Worm (Caenorhabditis elegans) whole organism, late embryonic: Measurements from ENCODE around the gene F26F2.11.

Experiments used
- C38D4.7 ChIP-seq: fragments of 200-800 bp; sonication (Bioruptor generic); optimal IDR thresholded peaks from 2 replicates; lab custom pipeline; 2018; ENCODE audit warnings: mild to moderate bottlenecking, missing genetic modification characterization, moderate library complexity, missing compliant biosample characterization
- F13H6.1 ChIP-seq: sonication (generic microtip); optimal IDR thresholded peaks from 2 replicates; lab custom pipeline; 2016; ENCODE audit warnings: missing genetic modification characterization, missing compliant biosample characterization
- K02D7.2 ChIP-seq: sonication (generic microtip); optimal IDR thresholded peaks from 2 replicates; lab custom pipeline; 2017; ENCODE audit warnings: mild to moderate bottlenecking, missing genetic modification characterization, missing compliant biosample characterization
- Y22D7AL.16 ChIP-seq: sonication (generic microtip); optimal IDR thresholded peaks from 2 replicates; lab custom pipeline; 2016; ENCODE audit warnings: missing genetic modification characterization, missing compliant biosample characterization
- ceh-19 ChIP-seq: fragments of 200-800 bp; sonication (Bioruptor generic); optimal IDR thresholded peaks from 2 replicates; lab custom pipeline; 2018; ENCODE audit warnings: mild to moderate bottlenecking, missing genetic modification characterization, missing compliant biosample characterization
- ceh-22 ChIP-seq: sonication (generic microtip); optimal IDR thresholded peaks from 2 replicates; lab custom pipeline; 2017; ENCODE audit warnings: missing biosample characterization, missing genetic modification characterization
- ceh-24 ChIP-seq: sonication (generic microtip); optimal IDR thresholded peaks from 2 replicates; lab custom pipeline; 2016; ENCODE audit warnings: mild to moderate bottlenecking, missing genetic modification characterization, missing compliant biosample characterization
- ceh-30 ChIP-seq: fragments of 150-350 bp; optimal IDR thresholded peaks from 2 replicates; lab custom pipeline; 2014; ENCODE audit warnings: missing biosample characterization, missing genetic modification characterization
- ceh-34 ChIP-seq: sonication (generic microtip); optimal IDR thresholded peaks from 2 replicates; lab custom pipeline; 2016; ENCODE audit warnings: mild to moderate bottlenecking, missing genetic modification characterization, missing compliant biosample characterization
- ceh-48 ChIP-seq: sonication (generic microtip); optimal IDR thresholded peaks from 2 replicates; lab custom pipeline; 2016; ENCODE audit warnings: missing genetic modification characterization, inconsistent platforms, missing compliant biosample characterization
- ceh-6 ChIP-seq: fragments of 200-800 bp; sonication (Bioruptor generic); optimal IDR thresholded peaks from 2 replicates; lab custom pipeline; 2018; ENCODE audit warnings: mild to moderate bottlenecking, missing genetic modification characterization, missing compliant biosample characterization
- ets-4 ChIP-seq: sonication (generic microtip); optimal IDR thresholded peaks from 2 replicates; lab custom pipeline; 2016; ENCODE audit warnings: missing genetic modification characterization, missing compliant biosample characterization
- eyg-1 ChIP-seq: sonication (generic microtip); optimal IDR thresholded peaks from 2 replicates; lab custom pipeline; 2016; ENCODE audit warnings: missing genotype, missing genetic modification characterization, missing compliant biosample characterization
- fkh-10 ChIP-seq: fragments of 150-350 bp; optimal IDR thresholded peaks from 2 replicates; lab custom pipeline; 2014; ENCODE audit warnings: missing biosample characterization, missing genetic modification reagents, missing genetic modification characterization
- fkh-6 ChIP-seq: sonication (generic microtip); optimal IDR thresholded peaks from 2 replicates; lab custom pipeline; 2016; ENCODE audit warnings: missing genetic modification characterization, missing compliant biosample characterization
- gmeb-2 ChIP-seq: sonication (generic microtip); optimal IDR thresholded peaks from 2 replicates; lab custom pipeline; 2016; ENCODE audit warnings: missing genetic modification characterization, inconsistent platforms, missing compliant biosample characterization
- hlh-13 ChIP-seq: fragments of 200-800 bp; sonication (Bioruptor generic); optimal IDR thresholded peaks from 2 replicates; lab custom pipeline; 2018; ENCODE audit warnings: mild to moderate bottlenecking, missing genetic modification characterization, missing compliant biosample characterization
- hlh-30 ChIP-seq: sonication (generic microtip); optimal IDR thresholded peaks from 2 replicates; lab custom pipeline; 2017; ENCODE audit warnings: antibody characterized with exemption, missing genetic modification characterization, missing compliant biosample characterization; ENCODE audit not compliant: insufficient read depth
- hlh-8 ChIP-seq: sonication (generic microtip); optimal IDR thresholded peaks from 2 replicates; lab custom pipeline; 2016; ENCODE audit warnings: missing genotype, missing genetic modification characterization, missing compliant biosample characterization
- lim-6 ChIP-seq: sonication (generic microtip); optimal IDR thresholded peaks from 2 replicates; lab custom pipeline; 2016; ENCODE audit warnings: missing genetic modification characterization, missing compliant biosample characterization
- madf-2 ChIP-seq: sonication (generic microtip); optimal IDR thresholded peaks from 2 replicates; lab custom pipeline; 2017; ENCODE audit warnings: missing genetic modification characterization, missing compliant biosample characterization
- nfya-1 ChIP-seq: sonication (generic microtip); optimal IDR thresholded peaks from 2 replicates; lab custom pipeline; 2017; ENCODE audit warnings: missing genetic modification characterization, mild to moderate bottlenecking, missing compliant biosample characterization, antibody characterized with exemption, moderate library complexity
- nhr-11 ChIP-seq: fragments of 150-350 bp; optimal IDR thresholded peaks from 2 replicates; lab custom pipeline; 2014; ENCODE audit warnings: missing biosample characterization, missing genetic modification characterization
- nhr-232 ChIP-seq: sonication (generic microtip); optimal IDR thresholded peaks from 2 replicates; lab custom pipeline; 2016; ENCODE audit warnings: missing genetic modification characterization, missing compliant biosample characterization
- npax-4 ChIP-seq: sonication (generic microtip); optimal IDR thresholded peaks from 2 replicates; lab custom pipeline; 2016; ENCODE audit warnings: missing genetic modification characterization, missing compliant biosample characterization
- pag-3 ChIP-seq: sonication (generic microtip); optimal IDR thresholded peaks from 2 replicates; lab custom pipeline; 2016; ENCODE audit warnings: missing compliant biosample characterization, missing genetic modification characterization, borderline replicate concordance
- pat-9 ChIP-seq: fragments of 200-800 bp; sonication (Bioruptor generic); optimal IDR thresholded peaks from 2 replicates; lab custom pipeline; 2018; ENCODE audit warnings: mild to moderate bottlenecking, missing genetic modification characterization, moderate library complexity, missing compliant biosample characterization
- pax-1 ChIP-seq: fragments of 150-350 bp; optimal IDR thresholded peaks from 2 replicates; lab custom pipeline; 2014; ENCODE audit warnings: missing biosample characterization, missing genetic modification characterization
- pha-2 ChIP-seq: sonication (generic microtip); optimal IDR thresholded peaks from 2 replicates; lab custom pipeline; 2017; ENCODE audit warnings: mild to moderate bottlenecking, missing genetic modification characterization, missing compliant biosample characterization
- pha-4 ChIP-seq: fragments of 150-350 bp; optimal IDR thresholded peaks from 2 replicates; lab custom pipeline; 2018; ENCODE audit warnings: missing biosample characterization, missing genetic modification reagents, missing genetic modification characterization
- pqm-1 ChIP-seq: sonication (generic microtip); optimal IDR thresholded peaks from 2 replicates; lab custom pipeline; 2016; ENCODE audit warnings: missing genetic modification characterization, missing compliant biosample characterization
- pros-1 ChIP-seq: fragments of 150-350 bp; optimal IDR thresholded peaks from 2 replicates; lab custom pipeline; 2014; ENCODE audit warnings: missing biosample characterization, missing genetic modification reagents, missing genetic modification characterization
- ref-2 ChIP-seq: sonication (generic microtip); optimal IDR thresholded peaks from 2 replicates; lab custom pipeline; 2016; ENCODE audit warnings: missing genetic modification characterization, missing compliant biosample characterization
- rnt-1 ChIP-seq: sonication (generic microtip); optimal IDR thresholded peaks from 2 replicates; lab custom pipeline; 2016; ENCODE audit warnings: missing genetic modification characterization, missing compliant biosample characterization
- sdc-2 ChIP-seq: sonication (generic microtip); optimal IDR thresholded peaks from 2 replicates; lab custom pipeline; 2016; ENCODE audit warnings: missing genotype, missing genetic modification characterization, missing compliant biosample characterization
- sox-2 ChIP-seq: fragments of 200-800 bp; sonication (Bioruptor generic); IDR thresholded peaks from 2 replicates; pipeline ENCODE4 v1.3.6; 2022; ENCODE audit warnings: missing genetic modification reagents, missing genetic modification characterization, missing compliant biosample characterization
- syd-9 ChIP-seq: sonication (generic microtip); optimal IDR thresholded peaks from 2 replicates; lab custom pipeline; 2016; ENCODE audit warnings: mild to moderate bottlenecking, missing genetic modification characterization, moderate library complexity, missing compliant biosample characterization
- tbx-2 ChIP-seq: sonication (generic microtip); optimal IDR thresholded peaks from 2 replicates; lab custom pipeline; 2016; ENCODE audit warnings: missing genetic modification characterization, missing compliant biosample characterization
- tbx-7 ChIP-seq: sonication (generic microtip); optimal IDR thresholded peaks from 2 replicates; lab custom pipeline; 2016; ENCODE audit warnings: missing genotype, missing genetic modification characterization, missing compliant biosample characterization
- ttx-3 ChIP-seq: sonication (generic microtip); optimal IDR thresholded peaks from 2 replicates; lab custom pipeline; 2016; ENCODE audit warnings: missing genetic modification reagents, missing genetic modification characterization, missing compliant biosample characterization
- unc-86 ChIP-seq: sonication (generic microtip); optimal IDR thresholded peaks from 2 replicates; lab custom pipeline; 2016; ENCODE audit warnings: missing genetic modification characterization, missing compliant biosample characterization
- zip-5 ChIP-seq: sonication (generic microtip); optimal IDR thresholded peaks from 2 replicates; lab custom pipeline; 2016; ENCODE audit warnings: missing genetic modification characterization, missing compliant biosample characterization
- ztf-16 ChIP-seq: sonication (generic microtip); optimal IDR thresholded peaks from 2 replicates; lab custom pipeline; 2017; ENCODE audit warnings: missing genetic modification characterization, missing compliant biosample characterization

The F26F2.11 gene

DNA sequence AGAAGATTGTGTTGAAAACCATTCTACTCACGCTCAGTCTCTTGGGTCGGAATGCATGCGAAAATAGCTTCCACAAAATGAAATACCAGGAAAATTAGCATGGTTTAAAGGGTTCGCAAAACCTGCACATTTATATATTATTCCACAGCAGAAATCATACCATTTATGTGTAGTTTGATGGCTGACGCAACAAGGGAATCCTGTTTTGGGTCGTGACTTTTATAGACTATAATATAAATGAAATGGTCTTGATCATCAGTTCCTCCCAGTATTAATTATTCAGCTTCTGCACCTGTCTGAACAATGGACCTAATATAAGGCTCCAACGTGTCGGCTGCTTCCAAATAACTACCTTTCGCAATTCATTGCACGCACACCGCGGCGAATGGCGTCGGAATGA, 27.5 kb upstream of the F26F2.11 start, which contains the start of gene F46B3.8:
TSS of gene F46B3.8 (minus strand) at position 101 of the 400 bp plus-strand sequence.
- no peak for TF ChIP-seq eyg-1
- no peak for TF ChIP-seq gmeb-2 (tag; lab: Kevin White, UChicago)
- no peak for TF ChIP-seq sdc-2 (tag; lab: Kevin White, UChicago)
- no peak for TF ChIP-seq zip-5 (tag; lab: Kevin White, UChicago)
- TF ChIP-seq ceh-48 (tag; lab: Kevin White, UChicago) = no peak
- no peak for TF ChIP-seq ceh-30 (tag; lab: Kevin White, UChicago)
- TF ChIP-seq sox-2 (GFP tag; lab: Robert Waterston, UW) = no peak
- no peak for TF ChIP-seq pat-9 (tag; lab: Kevin White, UChicago)
- TF ChIP-seq nhr-232 (tag; lab: Kevin White, UChicago) = no peak
- no peak for TF ChIP-seq fkh-6 (tag; lab: Kevin White, UChicago)
- no peak for TF ChIP-seq tbx-7
- TF ChIP-seq ets-4 (tag; lab: Kevin White, UChicago) = no peak
- TF ChIP-seq hlh-30 (tag; lab: Kevin White, UChicago) = no peak
- TF ChIP-seq ceh-24 (tag; lab: Kevin White, UChicago) = no peak
- TF ChIP-seq syd-9 (tag; lab: Kevin White, UChicago) = no peak

DNA sequence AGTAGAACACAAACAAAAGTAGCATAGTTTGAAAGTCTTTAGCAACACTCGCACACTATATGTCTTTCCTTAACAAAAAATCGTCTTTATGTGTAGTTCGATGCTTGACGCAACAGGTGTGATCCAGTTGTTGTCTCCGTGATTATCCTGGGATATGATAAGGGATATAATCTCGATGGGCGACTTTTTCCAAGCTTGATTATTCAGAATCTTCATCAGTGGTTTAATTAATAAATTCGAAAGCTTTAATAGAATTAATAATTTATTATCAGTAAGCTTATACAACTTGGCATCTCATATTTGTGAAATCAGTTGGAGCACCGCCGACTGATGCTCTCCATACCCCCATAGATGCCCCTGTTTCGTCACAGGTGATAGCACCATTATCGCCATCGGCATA, 23.1 kb upstream of the F26F2.11 start, which contains the start of gene F46B3.7:
TSS of gene F46B3.7 (minus strand) at position 101 of the 400 bp plus-strand sequence.
- TF ChIP-seq pha-2 (tag; lab: Kevin White, UChicago) = no peak
- TF ChIP-seq madf-2 (tag; lab: Kevin White, UChicago) = no peak
- no peak for TF ChIP-seq ceh-19 (GFP tag; lab: Kevin White, UChicago)
- no peak for TF ChIP-seq ztf-16 (tag; lab: Kevin White, UChicago)
- TF ChIP-seq pag-3 (tag; lab: Kevin White, UChicago) = no peak
- no peak for TF ChIP-seq ttx-3 (tag; lab: Kevin White, UChicago)
- TF ChIP-seq ceh-6 (GFP tag; lab: Kevin White, UChicago) = no peak
- no peak for TF ChIP-seq tbx-2
- TF ChIP-seq K02D7.2 (tag; lab: Kevin White, UChicago) = no peak
- no peak for TF ChIP-seq pha-4
- no peak for TF ChIP-seq pros-1 (tag; lab: Kevin White, UChicago)
- TF ChIP-seq ceh-34 (tag; lab: Kevin White, UChicago) = no peak
- TF ChIP-seq, all 69 proteins: peak for 0

DNA sequence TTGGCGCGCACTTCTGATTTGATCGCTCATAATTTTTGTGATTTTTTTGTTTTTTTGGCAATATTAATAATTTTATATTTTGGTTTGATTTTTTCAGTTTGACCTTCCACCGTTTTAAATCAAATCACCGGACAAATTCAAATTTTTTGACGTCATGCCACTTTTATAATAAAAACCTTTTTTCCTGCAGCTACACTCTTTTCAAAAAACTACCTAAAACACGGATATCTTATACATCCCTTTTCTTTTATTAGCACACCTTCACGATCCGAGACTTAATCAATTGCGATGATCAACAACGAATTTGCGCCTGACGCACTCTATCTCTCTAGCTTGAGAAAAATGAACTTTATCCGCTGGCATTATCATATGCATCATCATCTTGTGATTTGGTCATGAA, 13.9 kb upstream of the F26F2.11 start, which contains the start of gene grd-2:
TSS of gene grd-2 (plus strand) at position 301 of the 400 bp plus-strand sequence.
- TF ChIP-seq ztf-16 (tag; lab: Kevin White, UChicago) (no peak), sox-2 (GFP tag; lab: Robert Waterston, UW) (no peak), nfya-1 (tag; lab: Kevin White, UChicago) (no peak), F13H6.1 (tag; lab: Kevin White, UChicago) (no peak), tbx-2 (no peak), pat-9 (tag; lab: Kevin White, UChicago) (no peak), C38D4.7 (no peak), unc-86 (tag; lab: Kevin White, UChicago) (no peak), hlh-8 (tag; lab: Kevin White, UChicago) (no peak), ceh-48 (tag; lab: Kevin White, UChicago) (no peak), hlh-30 (tag; lab: Kevin White, UChicago) (no peak), Y22D7AL.16 (no peak), fkh-10 (no peak), pax-1 (tag; lab: Kevin White, UChicago) (no peak), pqm-1 (no peak)

DNA sequence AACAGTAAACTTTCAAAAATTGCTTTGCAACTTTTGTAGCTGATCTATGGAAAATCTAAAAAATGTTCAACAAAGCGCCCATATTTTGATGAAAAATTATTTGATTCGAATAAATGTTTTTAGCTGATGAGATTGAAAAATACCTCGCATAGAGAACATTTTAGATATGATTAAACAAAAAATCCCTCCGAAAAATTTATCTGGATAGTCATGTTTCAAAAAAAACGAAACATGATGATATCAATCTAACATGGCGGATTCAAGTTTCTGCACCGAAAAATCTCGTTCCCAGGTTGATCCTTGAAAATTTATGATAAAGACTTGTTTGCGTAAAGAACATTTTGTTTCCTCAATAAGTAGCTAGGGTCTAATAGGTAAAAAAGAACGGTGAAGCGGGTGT, 13.1 kb upstream of the F26F2.11 start, which contains the start of gene ttr-12:
TSS of gene ttr-12 (minus strand) at position 101 of the 400 bp plus-strand sequence.
- no peak for TF ChIP-seq nfya-1 (tag; lab: Kevin White, UChicago)
- TF ChIP-seq hlh-13 = no peak
- no peak for TF ChIP-seq Y22D7AL.16
- no peak for TF ChIP-seq fkh-6 (tag; lab: Kevin White, UChicago)
- TF ChIP-seq hlh-30 (tag; lab: Kevin White, UChicago) = no peak
- TF ChIP-seq unc-86 (tag; lab: Kevin White, UChicago) = no peak
- TF ChIP-seq nhr-11 (tag; lab: Kevin White, UChicago) = no peak
- TF ChIP-seq ref-2 (tag; lab: Kevin White, UChicago) = no peak
- TF ChIP-seq pag-3 (tag; lab: Kevin White, UChicago) = no peak
- no peak for TF ChIP-seq npax-4 (tag; lab: Kevin White, UChicago)
- TF ChIP-seq fkh-10 = no peak
- no peak for TF ChIP-seq hlh-8 (tag; lab: Kevin White, UChicago)
- no peak for TF ChIP-seq zip-5 (tag; lab: Kevin White, UChicago)
- no peak for TF ChIP-seq sox-2 (GFP tag; lab: Robert Waterston, UW)
- no peak for TF ChIP-seq rnt-1 (tag; lab: Kevin White, UChicago)
- TF ChIP-seq ceh-48 (tag; lab: Kevin White, UChicago) = no peak
- TF ChIP-seq tbx-7 = no peak
- no peak for TF ChIP-seq lim-6 (tag; lab: Kevin White, UChicago)
- TF ChIP-seq sdc-2 (tag; lab: Kevin White, UChicago) = no peak
- TF ChIP-seq ceh-22 (tag; lab: Kevin White, UChicago) = no peak
